Worm (Caenorhabditis elegans) whole organism, L2 larva: ENCODE data around the gene tub-1.

ENCODE experiments used
- ZK546.5 ChIP-seq: sonication (generic microtip); optimal IDR thresholded peaks from 2 replicates; lab custom pipeline; 2017; ENCODE audit warnings: missing biosample characterization, missing genetic modification characterization
- ama-1 ChIP-seq: fragments of 150-350 bp; optimal IDR thresholded peaks from 2 replicates; lab custom pipeline; 2018; ENCODE audit warnings: inconsistent platforms
- dmd-4 ChIP-seq: sonication (generic microtip); optimal IDR thresholded peaks from 2 replicates; lab custom pipeline; 2017; ENCODE audit warnings: missing biosample characterization, missing genetic modification characterization
- egl-27 ChIP-seq: sonication (generic microtip); optimal IDR thresholded peaks from 3 replicates; lab custom pipeline; 2017; ENCODE audit warnings: missing biosample characterization, missing genetic modification reagents, missing genetic modification characterization
- elt-1 ChIP-seq: fragments of 150-350 bp; optimal IDR thresholded peaks from 2 replicates; lab custom pipeline; 2014; ENCODE audit warnings: missing biosample characterization, missing genetic modification characterization
- elt-3 ChIP-seq: sonication (generic microtip); optimal IDR thresholded peaks from 2 replicates; lab custom pipeline; 2017; ENCODE audit warnings: missing biosample characterization, missing genetic modification characterization
- lsy-2 ChIP-seq, 2 experiments: fragments of 150-350 bp in 1 of 2; sonication (generic microtip) in 1 of 2; optimal IDR thresholded peaks; 2 replicates each; lab custom pipeline; 2014 to 2017; ENCODE audit warnings: missing biosample characterization in 2 of 2, missing genetic modification characterization in 2 of 2
- mab-5 ChIP-seq: fragments of 150-350 bp; optimal IDR thresholded peaks from 2 replicates; lab custom pipeline; 2014; ENCODE audit warnings: missing biosample characterization, missing genetic modification characterization
- nhr-11 ChIP-seq: fragments of 150-350 bp; optimal IDR thresholded peaks from 2 replicates; lab custom pipeline; 2014; ENCODE audit warnings: missing biosample characterization, missing genetic modification characterization
- nhr-12 ChIP-seq: fragments of 150-350 bp; optimal IDR thresholded peaks from 2 replicates; lab custom pipeline; 2014; ENCODE audit warnings: missing biosample characterization, missing genetic modification characterization
- nhr-23 ChIP-seq: fragments of 150-350 bp; optimal IDR thresholded peaks from 2 replicates; lab custom pipeline; 2014; ENCODE audit warnings: missing biosample characterization, missing genetic modification reagents, missing genetic modification characterization
- snpc-4 ChIP-seq: fragments of 150-350 bp; optimal IDR thresholded peaks from 2 replicates; lab custom pipeline; 2014; ENCODE audit warnings: missing biosample characterization, missing genetic modification characterization
- zag-1 ChIP-seq: fragments of 150-350 bp; optimal IDR thresholded peaks from 2 replicates; lab custom pipeline; 2014; ENCODE audit warnings: missing biosample characterization, missing genetic modification characterization
- ztf-1 ChIP-seq: fragments of 200-800 bp; sonication (Bioruptor generic); conservative IDR thresholded peaks from 2 replicates; pipeline ENCODE4 v1.3.6; 2022; ENCODE audit warnings: missing genetic modification characterization, missing compliant biosample characterization

DNA sequence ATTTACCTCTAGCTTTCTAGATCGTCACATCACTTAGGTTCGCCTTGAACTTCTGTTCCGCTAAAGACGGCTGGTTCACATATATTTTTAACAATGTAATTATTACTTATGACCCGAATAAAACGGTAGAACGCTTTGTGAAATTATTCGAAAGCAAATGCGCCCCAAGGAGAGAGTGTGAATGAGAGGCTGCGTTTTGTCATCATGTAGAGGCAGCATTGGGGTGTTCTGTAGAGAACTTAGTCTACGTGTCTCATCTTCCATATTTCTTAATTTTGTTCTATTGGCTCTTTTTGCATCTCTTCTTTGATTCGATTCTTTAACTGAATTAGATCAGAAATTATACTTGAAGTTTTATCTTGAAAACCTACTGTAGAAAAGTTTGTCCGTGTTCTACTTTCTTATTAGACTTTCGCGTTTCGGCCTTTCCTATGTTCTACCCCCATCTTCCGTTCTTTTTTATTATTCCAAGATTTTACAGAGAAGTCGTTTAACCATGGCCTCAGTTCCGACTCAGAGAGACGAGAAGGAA lies 18.7 kb downstream of the tub-1 start, which contains the start of gene cdc-48.2:
- TF ChIP-seq ZK546.5 (tag; lab: Kevin White, UChicago) (no peak), elt-3 (no peak), nhr-11 (no peak), egl-27 (tag; lab: Kevin White, UChicago) (no peak), nhr-23 (tag; lab: Kevin White, UChicago) (no peak), ama-1 (lab: Kevin White, UChicago) (no peak), dmd-4 (tag; lab: Kevin White, UChicago) (no peak), mab-5 (tag; lab: Kevin White, UChicago) (no peak), elt-1 (no peak), nhr-12 (tag; lab: Kevin White, UChicago) (no peak), ztf-1 (GFP tag; lab: Robert Waterston, UW) (no peak), lsy-2 (tag; optimal IDR thresholded peaks at IDR 0.05; lab: Kevin White, UChicago) (peak in 1 of 2 experiments; percentile 27), zag-1 (tag; lab: Kevin White, UChicago) (no peak), snpc-4 (tag; lab: Kevin White, UChicago) (no peak)
